Fruit fly (Drosophila melanogaster): ENCODE results near the gene Cp15.

Gene Cp15

DNA sequence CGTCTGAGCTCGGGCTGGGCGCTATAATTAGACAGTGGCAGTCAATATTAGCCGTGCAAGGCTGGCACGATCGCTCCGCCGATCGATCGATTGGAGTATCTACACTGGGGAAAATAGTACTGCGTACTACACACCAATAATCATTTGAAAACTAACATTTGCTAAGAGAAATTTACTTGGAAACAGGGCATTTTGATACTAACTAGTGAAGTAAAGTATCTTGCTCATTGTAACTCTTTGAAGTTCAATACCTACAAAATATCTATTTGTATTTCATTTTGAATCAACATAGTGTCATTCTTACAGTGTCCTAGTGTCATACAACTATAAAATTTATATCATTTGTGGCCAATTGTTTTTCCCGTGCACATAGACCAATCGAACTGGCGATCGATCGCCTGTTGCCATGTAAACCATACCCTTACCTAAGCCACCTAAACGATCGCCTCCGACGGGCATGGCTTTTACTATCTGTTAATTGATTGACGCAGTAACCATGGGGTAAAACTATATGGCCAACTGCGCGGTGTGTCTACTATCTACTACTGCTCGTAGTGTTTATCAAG is 27.6 kb upstream of the Cp15 start (continued):
- TF ChIP-seq esg (GFP tag; conservative IDR thresholded peaks at IDR 0.05) (peak; percentile 74), usp (GFP tag; optimal IDR thresholded peaks at IDR 0.05) (no peak), CG12155 (GFP tag; optimal IDR thresholded peaks at IDR 0.05) (peak; percentile 80), vvl (GFP tag; IDR thresholded peaks at IDR 0.05) (peak; percentile 70), sna (GFP tag; IDR thresholded peaks at IDR 0.05; ENCODE audit: partially characterized antibody) (no peak), Dip3 (GFP tag; optimal IDR thresholded peaks at IDR 0.05) (peak; percentile 74), Lhr (GFP tag; optimal IDR thresholded peaks at IDR 0.05) (peak; percentile 33), CG6272 (GFP tag; IDR thresholded peaks at IDR 0.05) (0 out of 2 replicates have a peak, but pooled peaks have one; percentile 43), CG13624 (GFP tag; optimal IDR thresholded peaks at IDR 0.05) (peak; percentile 84), CG12104 (GFP tag; optimal IDR thresholded peaks at IDR 0.05) (peak; percentile 47), CG12299 (tag; optimal IDR thresholded peaks at IDR 0.05) (peak; percentile 25), ssp (GFP tag; IDR thresholded peaks at IDR 0.05) (peak; percentile 61), Sry-δ (GFP tag; optimal IDR thresholded peaks at IDR 0.05) (peak; percentile 46), CG30020 (tag; optimal IDR thresholded peaks at IDR 0.05) (peak; percentile 38), cad (GFP tag; optimal IDR thresholded peaks at IDR 0.05) (no peak), CHES-1-like (GFP tag; optimal IDR thresholded peaks at IDR 0.05) (peak; percentile 79), CG7987 (GFP tag; optimal IDR thresholded peaks at IDR 0.05) (no peak), ro (GFP tag; IDR thresholded peaks at IDR 0.05) (peak; percentile 50; the same call in 1 of the 2 replicates), CG34376 (GFP tag; optimal IDR thresholded peaks at IDR 0.05) (no peak), unc-4 (GFP tag; IDR thresholded peaks at IDR 0.05; ENCODE audit: partially characterized antibody) (no peak), Bgb (GFP tag; IDR thresholded peaks at IDR 0.05; ENCODE audit: partially characterized antibody) (no peak), CG15696 (tag; optimal IDR thresholded peaks at IDR 0.05) (no peak), jumu (GFP tag; optimal IDR thresholded peaks at IDR 0.05) (peak; percentile 74), ftz-f1 (GFP tag; optimal IDR thresholded peaks at IDR 0.05) (no peak), CG14667 (GFP tag; IDR thresholded peaks at IDR 0.05) (peak; percentile 51), Scr (GFP tag; IDR thresholded peaks at IDR 0.05; ENCODE audit: partially characterized antibody) (no peak), CG4854 (GFP tag; optimal IDR thresholded peaks at IDR 0.05) (peak; percentile 74), bsh (GFP tag; optimal IDR thresholded peaks at IDR 0.05) (peak; percentile 32 to 82), CG16863 (GFP tag; optimal IDR thresholded peaks at IDR 0.05) (peak; percentile 74), CG9215 (GFP tag; IDR thresholded peaks at IDR 0.05) (peak; percentile 73), CG4707 (GFP tag; optimal IDR thresholded peaks at IDR 0.05) (no peak), CG4730 (GFP tag; IDR thresholded peaks at IDR 0.05) (peak; percentile 37; the same call in 1 of the 2 replicates), exex (tag; optimal IDR thresholded peaks at IDR 0.05) (peak; percentile 77), Dad (GFP tag; optimal IDR thresholded peaks at IDR 0.05) (peak; percentile 30), Dp (GFP tag; optimal IDR thresholded peaks at IDR 0.05) (no peak), zf30C (GFP tag; optimal IDR thresholded peaks at IDR 0.05) (peak; percentile 77), CG8359 (GFP tag; optimal IDR thresholded peaks at IDR 0.05; ENCODE audit: borderline replicate concordance) (peak; percentile 46), CG12659 (GFP tag; optimal IDR thresholded peaks at IDR 0.05) (peak; percentile 89), CG4404 (GFP tag; IDR thresholded peaks at IDR 0.05) (peak; percentile 25; the same call in 1 of the 2 replicates), CG10654 (GFP tag; optimal IDR thresholded peaks at IDR 0.05) (peak; percentile 69), wdn (GFP tag; IDR thresholded peaks at IDR 0.05) (peak; percentile 54; the same call in 1 of the 2 replicates), Deaf1 (tag; optimal IDR thresholded peaks at IDR 0.05) (peak; percentile 82), sd (tag; optimal IDR thresholded peaks at IDR 0.05) (peak; percentile 55), ind (GFP tag; optimal IDR thresholded peaks at IDR 0.05) (peak; percentile 79), CG10321 (GFP tag; IDR thresholded peaks at IDR 0.05) (no peak), D (optimal IDR thresholded peaks at IDR 0.05) (no peak), D (GFP tag; optimal IDR thresholded peaks at IDR 0.05) (peak; percentile 43), caup (GFP tag; optimal IDR thresholded peaks at IDR 0.05; ENCODE audit: severe bottlenecking) (peak; percentile 75), kni (GFP tag; optimal IDR thresholded peaks at IDR 0.05) (peak; percentile 19), bab2 (GFP tag; optimal IDR thresholded peaks at IDR 0.05) (peak; percentile 82)

All from whole organism, embryonic.